Worm (Caenorhabditis elegans) whole organism, late embryonic: ENCODE results near the gene ZK470.4.

Experiments used
- C08G9.2 ChIP-seq: sonication (generic microtip); optimal IDR thresholded peaks from 2 replicates; lab custom pipeline; 2016; ENCODE audit warnings: mild to moderate bottlenecking, missing genetic modification characterization, moderate library complexity, missing compliant biosample characterization
- C38D4.7 ChIP-seq: fragments of 200-800 bp; sonication (Bioruptor generic); optimal IDR thresholded peaks from 2 replicates; lab custom pipeline; 2018; ENCODE audit warnings: mild to moderate bottlenecking, missing genetic modification characterization, moderate library complexity, missing compliant biosample characterization
- F13H6.1 ChIP-seq: sonication (generic microtip); optimal IDR thresholded peaks from 2 replicates; lab custom pipeline; 2016; ENCODE audit warnings: missing genetic modification characterization, missing compliant biosample characterization
- K09A11.1 ChIP-seq: sonication (generic microtip); optimal IDR thresholded peaks from 2 replicates; lab custom pipeline; 2017; ENCODE audit warnings: antibody characterized with exemption, mild to moderate bottlenecking, missing genetic modification characterization, missing compliant biosample characterization; ENCODE audit not compliant: insufficient read depth
- Y22D7AL.16 ChIP-seq: sonication (generic microtip); optimal IDR thresholded peaks from 2 replicates; lab custom pipeline; 2016; ENCODE audit warnings: missing genetic modification characterization, missing compliant biosample characterization
- ahr-1 ChIP-seq: sonication (generic microtip); optimal IDR thresholded peaks from 2 replicates; lab custom pipeline; 2016; ENCODE audit warnings: missing genetic modification characterization, missing compliant biosample characterization
- ama-1 ChIP-seq: fragments of 150-350 bp; optimal IDR thresholded peaks from 2 replicates; lab custom pipeline; 2014
- ceh-14 ChIP-seq: sonication (generic microtip); optimal IDR thresholded peaks from 2 replicates; lab custom pipeline; 2016; ENCODE audit warnings: missing genotype, missing genetic modification characterization, missing compliant biosample characterization
- ceh-18 ChIP-seq: sonication (generic microtip); optimal IDR thresholded peaks from 2 replicates; lab custom pipeline; 2016; ENCODE audit warnings: missing genetic modification characterization, missing compliant biosample characterization
- ceh-24 ChIP-seq: sonication (generic microtip); optimal IDR thresholded peaks from 2 replicates; lab custom pipeline; 2016; ENCODE audit warnings: mild to moderate bottlenecking, missing genetic modification characterization, missing compliant biosample characterization
- ceh-31 ChIP-seq: sonication (generic microtip); optimal IDR thresholded peaks from 2 replicates; lab custom pipeline; 2016; ENCODE audit warnings: missing genetic modification characterization, missing compliant biosample characterization
- ceh-45 ChIP-seq: fragments of 200-800 bp; sonication (Bioruptor generic); IDR thresholded peaks from 2 replicates; pipeline ENCODE4 v1.3.6; 2022; ENCODE audit warnings: missing genetic modification reagents, missing genetic modification characterization, missing compliant biosample characterization
- ceh-6 ChIP-seq: fragments of 200-800 bp; sonication (Bioruptor generic); optimal IDR thresholded peaks from 2 replicates; lab custom pipeline; 2018; ENCODE audit warnings: mild to moderate bottlenecking, missing genetic modification characterization, missing compliant biosample characterization
- che-1 ChIP-seq: sonication (generic microtip); optimal IDR thresholded peaks from 2 replicates; lab custom pipeline; 2016; ENCODE audit warnings: mild to moderate bottlenecking, missing genetic modification characterization, missing compliant biosample characterization
- dmd-4 ChIP-seq: sonication (generic microtip); optimal IDR thresholded peaks from 2 replicates; lab custom pipeline; 2016; ENCODE audit warnings: borderline replicate concordance, missing genetic modification characterization, missing compliant biosample characterization
- elt-2 ChIP-seq: sonication (generic microtip); optimal IDR thresholded peaks from 2 replicates; lab custom pipeline; 2016; ENCODE audit warnings: missing genetic modification reagents, missing genetic modification characterization, missing compliant biosample characterization
- eyg-1 ChIP-seq: sonication (generic microtip); optimal IDR thresholded peaks from 2 replicates; lab custom pipeline; 2016; ENCODE audit warnings: missing genotype, missing genetic modification characterization, missing compliant biosample characterization
- fkh-10 ChIP-seq: fragments of 150-350 bp; optimal IDR thresholded peaks from 2 replicates; lab custom pipeline; 2014; ENCODE audit warnings: missing biosample characterization, missing genetic modification reagents, missing genetic modification characterization
- gmeb-2 ChIP-seq: sonication (generic microtip); optimal IDR thresholded peaks from 2 replicates; lab custom pipeline; 2016; ENCODE audit warnings: missing genetic modification characterization, inconsistent platforms, missing compliant biosample characterization
- hlh-30 ChIP-seq: sonication (generic microtip); optimal IDR thresholded peaks from 2 replicates; lab custom pipeline; 2017; ENCODE audit warnings: antibody characterized with exemption, missing genetic modification characterization, missing compliant biosample characterization; ENCODE audit not compliant: insufficient read depth
- lin-11 ChIP-seq: fragments of 200-800 bp; sonication (Bioruptor generic); optimal IDR thresholded peaks from 2 replicates; lab custom pipeline; 2018; ENCODE audit warnings: mild to moderate bottlenecking, missing genetic modification characterization, missing compliant biosample characterization
- nfya-1 ChIP-seq: sonication (generic microtip); optimal IDR thresholded peaks from 2 replicates; lab custom pipeline; 2017; ENCODE audit warnings: missing genetic modification characterization, mild to moderate bottlenecking, missing compliant biosample characterization, antibody characterized with exemption, moderate library complexity
- nhr-232 ChIP-seq: sonication (generic microtip); optimal IDR thresholded peaks from 2 replicates; lab custom pipeline; 2016; ENCODE audit warnings: missing genetic modification characterization, missing compliant biosample characterization
- odd-2 ChIP-seq: sonication (generic microtip); optimal IDR thresholded peaks from 2 replicates; lab custom pipeline; 2017; ENCODE audit warnings: antibody characterized with exemption, mild to moderate bottlenecking, missing genetic modification characterization, missing compliant biosample characterization
- pag-3 ChIP-seq: sonication (generic microtip); optimal IDR thresholded peaks from 2 replicates; lab custom pipeline; 2016; ENCODE audit warnings: missing compliant biosample characterization, missing genetic modification characterization, borderline replicate concordance
- pat-9 ChIP-seq: fragments of 200-800 bp; sonication (Bioruptor generic); optimal IDR thresholded peaks from 2 replicates; lab custom pipeline; 2018; ENCODE audit warnings: mild to moderate bottlenecking, missing genetic modification characterization, moderate library complexity, missing compliant biosample characterization
- pha-2 ChIP-seq: sonication (generic microtip); optimal IDR thresholded peaks from 2 replicates; lab custom pipeline; 2017; ENCODE audit warnings: mild to moderate bottlenecking, missing genetic modification characterization, missing compliant biosample characterization
- pha-4 ChIP-seq: fragments of 150-350 bp; optimal IDR thresholded peaks from 2 replicates; lab custom pipeline; 2018; ENCODE audit warnings: missing biosample characterization, missing genetic modification reagents, missing genetic modification characterization
- pqm-1 ChIP-seq: sonication (generic microtip); optimal IDR thresholded peaks from 2 replicates; lab custom pipeline; 2016; ENCODE audit warnings: missing genetic modification characterization, missing compliant biosample characterization
- ref-2 ChIP-seq: sonication (generic microtip); optimal IDR thresholded peaks from 2 replicates; lab custom pipeline; 2016; ENCODE audit warnings: missing genetic modification characterization, missing compliant biosample characterization
- sdc-2 ChIP-seq: sonication (generic microtip); optimal IDR thresholded peaks from 2 replicates; lab custom pipeline; 2016; ENCODE audit warnings: missing genotype, missing genetic modification characterization, missing compliant biosample characterization
- sox-2 ChIP-seq: fragments of 200-800 bp; sonication (Bioruptor generic); IDR thresholded peaks from 2 replicates; pipeline ENCODE4 v1.3.6; 2022; ENCODE audit warnings: missing genetic modification reagents, missing genetic modification characterization, missing compliant biosample characterization
- sox-4 ChIP-seq: sonication (generic microtip); optimal IDR thresholded peaks from 2 replicates; lab custom pipeline; 2017; ENCODE audit warnings: mild to moderate bottlenecking, missing genetic modification characterization, inconsistent platforms, missing compliant biosample characterization
- syd-9 ChIP-seq: sonication (generic microtip); optimal IDR thresholded peaks from 2 replicates; lab custom pipeline; 2016; ENCODE audit warnings: mild to moderate bottlenecking, missing genetic modification characterization, moderate library complexity, missing compliant biosample characterization
- tbx-2 ChIP-seq: sonication (generic microtip); optimal IDR thresholded peaks from 2 replicates; lab custom pipeline; 2016; ENCODE audit warnings: missing genetic modification characterization, missing compliant biosample characterization
- unc-3 ChIP-seq, 2 experiments: fragments of 200-800 bp in 1 of 2; sonication (Bioruptor generic) in 1 of 2; sonication (generic microtip) in 1 of 2; conservative IDR thresholded peaks in 1 of 2; optimal IDR thresholded peaks in 1 of 2; 2 replicates each; pipeline versions ENCODE4 v1.3.6 to Lab custom; 2016 to 2022; ENCODE audit warnings: missing compliant biosample characterization in 2 of 2, missing genetic modification characterization in 2 of 2, missing genetic modification reagents in 1 of 2
- unc-42 ChIP-seq: sonication (generic microtip); optimal IDR thresholded peaks from 2 replicates; lab custom pipeline; 2016; ENCODE audit warnings: missing genotype, missing genetic modification characterization, missing compliant biosample characterization
- unc-55 ChIP-seq: sonication (generic microtip); optimal IDR thresholded peaks from 2 replicates; lab custom pipeline; 2017; ENCODE audit warnings: missing biosample characterization, missing genetic modification reagents, missing genetic modification characterization
- ztf-16 ChIP-seq: sonication (generic microtip); optimal IDR thresholded peaks from 2 replicates; lab custom pipeline; 2017; ENCODE audit warnings: missing genetic modification characterization, missing compliant biosample characterization

Gene ZK470.4

ce11 chrX:4144136-4144781 lies 4.7 kb upstream of the ZK470.4 start:
- TF ChIP-seq elt-2 (tag; lab: Kevin White, UChicago) (peak; percentile 15), pha-2 (no peak), nfya-1 (tag; lab: Kevin White, UChicago) (no peak), ceh-31 (tag; lab: Kevin White, UChicago) (peak; percentile 7), odd-2 (no peak)

ce11 chrX:4143260-4144018 lies 3.9 kb upstream of the ZK470.4 start:
- TF ChIP-seq C38D4.7 (GFP tag; lab: Kevin White, UChicago) (no peak), ceh-24 (tag; lab: Kevin White, UChicago) (no peak), ceh-6 (GFP tag; lab: Kevin White, UChicago) (no peak), gmeb-2 (tag; lab: Kevin White, UChicago) (no peak), ceh-45 (GFP tag; lab: Robert Waterston, UW) (no peak), pag-3 (tag; lab: Kevin White, UChicago) (no peak), che-1 (tag; lab: Kevin White, UChicago) (no peak), C08G9.2 (tag; lab: Kevin White, UChicago) (no peak), F13H6.1 (no peak), eyg-1 (no peak), ahr-1 (no peak), unc-42 (tag; lab: Kevin White, UChicago) (no peak), pha-4 (tag; lab: Kevin White, UChicago) (no peak)

DNA sequence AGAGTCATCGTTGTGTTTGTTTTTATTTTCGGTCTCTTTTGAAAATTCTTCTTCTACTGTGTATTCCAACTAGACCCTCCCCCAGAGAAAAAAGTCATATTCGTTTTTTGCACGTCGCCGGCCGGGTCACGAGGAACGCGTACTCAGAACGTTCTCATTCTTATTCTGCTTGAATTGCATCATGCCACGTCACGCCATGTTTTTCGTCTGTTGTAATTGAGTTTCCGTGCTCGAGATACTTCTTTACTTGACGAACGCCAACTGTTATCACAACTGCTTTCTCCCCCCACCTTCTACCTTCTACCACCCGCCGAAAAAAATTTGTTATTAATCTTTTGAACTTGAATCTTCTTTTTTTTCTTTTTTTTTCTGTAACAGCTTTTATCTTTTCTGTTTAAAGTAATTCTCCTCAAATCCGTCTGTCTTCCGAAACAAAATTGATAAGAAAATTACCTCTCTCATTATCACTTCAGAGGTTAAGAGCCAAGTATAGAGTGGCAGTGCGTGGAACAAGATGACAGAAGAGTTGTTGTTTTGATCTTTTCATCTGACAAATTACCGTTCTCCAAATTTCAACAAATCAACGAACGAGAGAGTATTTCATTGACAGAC lies 3.2 kb upstream of the ZK470.4 start:
- no peak for TF ChIP-seq ceh-45 (GFP tag; lab: Robert Waterston, UW)
- no peak for TF ChIP-seq pat-9 (tag; lab: Kevin White, UChicago)
- TF ChIP-seq ceh-18 (tag; lab: Kevin White, UChicago): no peak

DNA sequence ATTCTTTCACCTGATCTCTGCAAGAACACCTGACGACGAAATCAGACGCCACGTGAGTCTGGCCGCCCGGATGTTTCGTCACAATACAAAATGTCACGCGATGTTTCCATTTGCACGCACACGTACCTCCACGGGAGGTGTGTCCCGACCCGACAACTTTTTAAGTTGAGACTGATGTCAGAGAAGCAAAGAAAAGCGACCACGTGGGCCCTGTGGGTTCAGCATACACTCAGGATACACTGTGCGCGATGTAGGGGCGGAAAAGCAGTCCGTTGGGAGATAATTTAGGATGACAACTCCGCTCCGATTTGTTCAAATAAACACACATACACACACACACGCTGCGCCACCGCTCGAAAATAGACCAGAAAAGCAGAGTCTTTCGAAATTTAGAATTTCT lies 2.6 kb upstream of the ZK470.4 start:
- TF ChIP-seq Y22D7AL.16 (tag; lab: Kevin White, UChicago): no peak
- peak; percentile 74 for TF ChIP-seq unc-55 (GFP tag; lab: Kevin White, UChicago)
- no peak for TF ChIP-seq syd-9 (tag; lab: Kevin White, UChicago)
- TF ChIP-seq ref-2 (tag; lab: Kevin White, UChicago): no peak
- no peak for TF ChIP-seq odd-2
- TF ChIP-seq tbx-2: no peak
- TF ChIP-seq ceh-18 (tag; lab: Kevin White, UChicago): peak; percentile 74
- no peak for TF ChIP-seq unc-3 (GFP tag; conservative IDR thresholded peaks at IDR 0.05; lab: Robert Waterston, UW)
- no peak for TF ChIP-seq unc-3 (tag; optimal IDR thresholded peaks at IDR 0.05; lab: Kevin White, UChicago)
- TF ChIP-seq dmd-4: no peak
- no peak for TF ChIP-seq sox-4
- TF ChIP-seq nhr-232 (tag; lab: Kevin White, UChicago): no peak
- TF ChIP-seq ceh-14 (tag; lab: Kevin White, UChicago): no peak
- TF ChIP-seq sox-2 (GFP tag; lab: Robert Waterston, UW): no peak
- TF ChIP-seq ahr-1: no peak
- no peak for TF ChIP-seq ztf-16 (tag; lab: Kevin White, UChicago)
- TF ChIP-seq pha-4 (tag; lab: Kevin White, UChicago): no peak
- TF ChIP-seq K09A11.1: no peak
- no peak for TF ChIP-seq ceh-31 (tag; lab: Kevin White, UChicago)
- TF ChIP-seq pqm-1 (tag; lab: Kevin White, UChicago): no peak
- TF ChIP-seq fkh-10: no peak
- TF ChIP-seq sdc-2 (tag; lab: Kevin White, UChicago): no peak
- TF ChIP-seq pag-3 (tag; lab: Kevin White, UChicago): no peak
- peak; percentile 76 for TF ChIP-seq hlh-30 (tag; lab: Kevin White, UChicago)
- no peak for TF ChIP-seq lin-11
- no peak for TF ChIP-seq pha-2
- TF ChIP-seq ceh-24 (tag; lab: Kevin White, UChicago): no peak
- TF ChIP-seq ama-1 (lab: Kevin White, UChicago): no peak
